Worm (Caenorhabditis elegans): ENCODE results near the gene nmr-1.

- TF ChIP-seq pqm-1 (tag; optimal IDR thresholded peaks at IDR 0.05) (no peak), ceh-48 (tag; optimal IDR thresholded peaks at IDR 0.05) (no peak), gmeb-2 (tag; optimal IDR thresholded peaks at IDR 0.05) (no peak), dmd-4 (tag; optimal IDR thresholded peaks at IDR 0.05; ENCODE audit: borderline replicate concordance) (no peak), nfya-1 (tag; optimal IDR thresholded peaks at IDR 0.05) (no peak), elt-2 (tag; optimal IDR thresholded peaks at IDR 0.05) (no peak), hlh-8 (tag; optimal IDR thresholded peaks at IDR 0.05) (no peak), ama-1 (optimal IDR thresholded peaks at IDR 0.05) (no peak), odd-2 (tag; optimal IDR thresholded peaks at IDR 0.05) (no peak), ceh-18 (tag; optimal IDR thresholded peaks at IDR 0.05) (no peak), sox-4 (tag; optimal IDR thresholded peaks at IDR 0.05) (no peak), C38D4.7 (GFP tag; optimal IDR thresholded peaks at IDR 0.05) (no peak)
Measured at ce11 chrII:5463692-5464300, 17.4 kb upstream of the nmr-1 start.
